Worm (Caenorhabditis elegans): Measurements from ENCODE around the gene sri-74.

ce11 chrII:2563973-2564372, 19.0 kb downstream of the sri-74 start, which contains the start of gene nep-18:
- TF ChIP-seq chd-7 (tag; optimal IDR thresholded peaks at IDR 0.05) (no peak), zfh-2 (GFP tag; conservative IDR thresholded peaks at IDR 0.05) (no peak), nfya-2 (GFP tag; IDR thresholded peaks at IDR 0.05) (no peak), unc-62 (GFP tag; optimal IDR thresholded peaks at IDR 0.05) (no peak), snpc-4 (GFP tag; optimal IDR thresholded peaks at IDR 0.05) (no peak), snpc-4 (tag; optimal IDR thresholded peaks at IDR 0.05) (no peak), hlh-12 (tag; optimal IDR thresholded peaks at IDR 0.05) (no peak), ceh-91 (GFP tag; IDR thresholded peaks at IDR 0.05) (no peak), athp-1 (tag; optimal IDR thresholded peaks at IDR 0.05) (no peak), F22D6.2 (tag; optimal IDR thresholded peaks at IDR 0.05) (no peak), pha-4 (tag; optimal IDR thresholded peaks at IDR 0.05) (no peak), nfya-1 (tag; optimal IDR thresholded peaks at IDR 0.05; ENCODE audit: borderline replicate concordance, insufficient read depth) (no peak), F33H1.4 (GFP tag; IDR thresholded peaks at IDR 0.05) (no peak), Y67H2A.10 (GFP tag; conservative IDR thresholded peaks at IDR 0.05) (no peak), sptf-2 (GFP tag; optimal IDR thresholded peaks at IDR 0.05) (no peak)

Data from whole organism, young adult.